Worm (Caenorhabditis elegans): ENCODE measurements around the gene unc-85.

DNA sequence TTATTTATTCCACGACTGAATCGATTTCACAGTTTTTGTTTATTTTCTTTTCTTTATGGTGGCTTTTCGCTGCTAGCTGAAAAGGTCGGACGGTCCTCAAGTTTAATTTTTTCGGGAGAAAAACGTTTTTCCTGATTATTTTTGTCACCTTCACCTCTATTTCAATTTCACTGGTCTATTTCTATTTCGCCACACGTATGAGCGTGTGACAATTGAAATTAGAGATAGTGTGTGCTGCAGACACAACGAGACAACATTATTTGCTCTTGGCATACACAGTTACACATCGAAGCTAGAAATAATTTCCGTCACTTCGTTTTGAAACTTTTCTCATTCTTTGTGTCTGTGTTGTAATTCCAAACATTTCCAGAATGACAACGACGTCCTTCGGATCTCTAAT lies 13.8 kb downstream of the unc-85 start, which contains the start of gene F41C3.8:
- TF ChIP-seq F22D6.2 (tag; optimal IDR thresholded peaks at IDR 0.05) (no peak), nhr-120 (GFP tag; IDR thresholded peaks at IDR 0.05) (no peak), ama-1 (optimal IDR thresholded peaks at IDR 0.05) (no peak), ama-1 (GFP tag; optimal IDR thresholded peaks at IDR 0.05) (no peak), ZK185.1 (tag; optimal IDR thresholded peaks at IDR 0.05; ENCODE audit: poor library complexity, severe bottlenecking) (no peak), repo-1 (tag; optimal IDR thresholded peaks at IDR 0.05) (no peak)
